Worm (Caenorhabditis elegans): ENCODE results near the gene Y45F10D.15.

Gene Y45F10D.15

ce11 chrIV:13855361-13855918, 34.7 kb upstream of the Y45F10D.15 start:
- TF ChIP-seq set-16 (GFP tag; IDR thresholded peaks at IDR 0.05) (0 out of 2 replicates have a peak, but pooled peaks have one; percentile 10), F49E8.2 (tag; optimal IDR thresholded peaks at IDR 0.05; ENCODE audit: borderline replicate concordance) (peak; percentile 36), snpc-1.2 (GFP tag; IDR thresholded peaks at IDR 0.05) (peak; percentile 99)

- no peak for TF ChIP-seq daf-19 (GFP tag; conservative IDR thresholded peaks at IDR 0.05)
- TF ChIP-seq dve-1 (tag; optimal IDR thresholded peaks at IDR 0.05; ENCODE audit: insufficient read depth) = no peak
- peak; percentile 74 for TF ChIP-seq snpc-1.2 (GFP tag; IDR thresholded peaks at IDR 0.05)
- no peak for TF ChIP-seq hlh-11 (tag; optimal IDR thresholded peaks at IDR 0.05)
- TF ChIP-seq lin-29 (GFP tag; IDR thresholded peaks at IDR 0.05) = no peak
These were observed 17.5 kb upstream of the Y45F10D.15 start for ce11 chrIV:13838296-13838695.

- no peak for TF ChIP-seq vab-7 (GFP tag; IDR thresholded peaks at IDR 0.05)
These were observed 15.5 kb upstream of the Y45F10D.15 start, which contains the start of gene H08M01.1 for ce11 chrIV:13836290-13836689. Gene H08M01.1 (minus strand): TSS chrIV:13836390.

- no peak for TF ChIP-seq dve-1 (tag; optimal IDR thresholded peaks at IDR 0.05; ENCODE audit: insufficient read depth)
- peak; percentile 96 for TF ChIP-seq aha-1 (tag)
- TF ChIP-seq nhr-42 (GFP tag; IDR thresholded peaks at IDR 0.05) = no peak
- no peak for TF ChIP-seq mes-2 (tag; optimal IDR thresholded peaks at IDR 0.05; ENCODE audit: poor library complexity, severe bottlenecking)
- TF ChIP-seq D1046.2 (GFP tag; IDR thresholded peaks at IDR 0.05) = no peak
- TF ChIP-seq unc-130 (GFP tag; optimal IDR thresholded peaks at IDR 0.05) = no peak
- no peak for TF ChIP-seq set-16 (GFP tag; IDR thresholded peaks at IDR 0.05)
These were observed 13.8 kb upstream of the Y45F10D.15 start for ce11 chrIV:13834394-13835129.

- TF ChIP-seq daf-19 (GFP tag; conservative IDR thresholded peaks at IDR 0.05) (no peak), nhr-42 (GFP tag; IDR thresholded peaks at IDR 0.05) (no peak), pqm-1 (tag; optimal IDR thresholded peaks at IDR 0.05) (no peak), nhr-10 (tag; optimal IDR thresholded peaks at IDR 0.05) (no peak), duxl-1 (tag; optimal IDR thresholded peaks at IDR 0.05; ENCODE audit: poor library complexity) (no peak), cey-2 (tag; optimal IDR thresholded peaks at IDR 0.05; ENCODE audit: borderline replicate concordance, insufficient read depth) (no peak), saeg-2 (GFP tag; IDR thresholded peaks at IDR 0.05) (no peak), mes-2 (tag; optimal IDR thresholded peaks at IDR 0.05; ENCODE audit: poor library complexity, severe bottlenecking) (no peak), F10B5.3 (tag; optimal IDR thresholded peaks at IDR 0.05) (no peak)
These were observed 6.8 kb upstream of the Y45F10D.15 start, which contains the start of gene rga-5 for ce11 chrIV:13827586-13827985. Gene rga-5 (plus strand): TSS chrIV:13827886.

ce11 chrIV:13826363-13826762, 5.6 kb upstream of the Y45F10D.15 start:
- TF ChIP-seq daf-16 (GFP tag; optimal IDR thresholded peaks at IDR 0.05) (peak in 1 of 2 experiments; percentile 85), daf-16 (tag; optimal IDR thresholded peaks at IDR 0.05) (peak; percentile 83), ceh-28 (tag; optimal IDR thresholded peaks at IDR 0.05) (no peak), pha-4 (GFP tag; IDR thresholded peaks at IDR 0.05) (no peak), pha-4 (tag; optimal IDR thresholded peaks at IDR 0.05) (peak; percentile 1), nhr-28 (tag; optimal IDR thresholded peaks at IDR 0.05) (peak; percentile 93), ztf-7 (tag; optimal IDR thresholded peaks at IDR 0.05) (peak; percentile 48), ces-1 (GFP tag; optimal IDR thresholded peaks at IDR 0.05) (no peak), rbr-2 (tag; optimal IDR thresholded peaks at IDR 0.05) (no peak), lin-29 (GFP tag; IDR thresholded peaks at IDR 0.05) (no peak), lin-13 (GFP tag; optimal IDR thresholded peaks at IDR 0.05) (peak; percentile 5), nhr-48 (tag; optimal IDR thresholded peaks at IDR 0.05) (peak; percentile 41), spr-1 (tag; optimal IDR thresholded peaks at IDR 0.05) (peak; percentile 37), arid-1 (GFP tag; conservative IDR thresholded peaks at IDR 0.05) (no peak), dve-1 (tag; optimal IDR thresholded peaks at IDR 0.05; ENCODE audit: insufficient read depth) (peak; percentile 93), tra-1 (GFP tag; IDR thresholded peaks at IDR 0.05) (no peak; the same call in none of the 2 replicates), ceh-62 (tag; optimal IDR thresholded peaks at IDR 0.05) (no peak), hlh-11 (tag; optimal IDR thresholded peaks at IDR 0.05) (peak; percentile 93), zfp-2 (tag; optimal IDR thresholded peaks at IDR 0.05) (no peak), fos-1 (tag; optimal IDR thresholded peaks at IDR 0.05) (no peak), dpl-1 (GFP tag; optimal IDR thresholded peaks at IDR 0.05) (peak; percentile 38), pqm-1 (tag; optimal IDR thresholded peaks at IDR 0.05) (peak; percentile 78), T20F7.1 (GFP tag; optimal IDR thresholded peaks at IDR 0.05) (peak; percentile 18), F26F4.8 (GFP tag; conservative IDR thresholded peaks at IDR 0.05) (no peak)

Measured in whole organism, L4 larva.